Fruit fly (Drosophila melanogaster): Measurements from ENCODE around the gene Acer.

- no peak for TF ChIP-seq CTCF (optimal IDR thresholded peaks at IDR 0.05)
- TF ChIP-seq CG8478 (optimal IDR thresholded peaks at IDR 0.05), result no peak
Observed at dm6 chr2L:8478911-8479706, 42.6 kb upstream of the Acer start.
